Worm (Caenorhabditis elegans): Measurements from ENCODE around the gene F26C11.4.

- TF ChIP-seq lin-13 (GFP tag; optimal IDR thresholded peaks at IDR 0.05): no peak
- TF ChIP-seq R02D3.7 (tag; optimal IDR thresholded peaks at IDR 0.05): no peak
- TF ChIP-seq unc-62 (GFP tag; optimal IDR thresholded peaks at IDR 0.05 in 1 of 2): peak in 1 of 2 experiments; percentile 97
- TF ChIP-seq unc-62 (tag; optimal IDR thresholded peaks at IDR 0.05): no peak
- no peak for TF ChIP-seq F37D6.2 (tag; optimal IDR thresholded peaks at IDR 0.05)
- TF ChIP-seq daf-12 (tag; optimal IDR thresholded peaks at IDR 0.05): no peak
- TF ChIP-seq lir-3 (tag; optimal IDR thresholded peaks at IDR 0.05): no peak
- TF ChIP-seq ZK337.2 (GFP tag; IDR thresholded peaks at IDR 0.05): no peak
- no peak for TF ChIP-seq fos-1 (tag; optimal IDR thresholded peaks at IDR 0.05)
Observed at ce11 chrII:9871061-9871460, 45.0 kb downstream of the F26C11.4 start, which contains the start of gene chil-7.
